Worm (Caenorhabditis elegans): ENCODE results near the gene ZK637.15.

The ZK637.15 gene

DNA sequence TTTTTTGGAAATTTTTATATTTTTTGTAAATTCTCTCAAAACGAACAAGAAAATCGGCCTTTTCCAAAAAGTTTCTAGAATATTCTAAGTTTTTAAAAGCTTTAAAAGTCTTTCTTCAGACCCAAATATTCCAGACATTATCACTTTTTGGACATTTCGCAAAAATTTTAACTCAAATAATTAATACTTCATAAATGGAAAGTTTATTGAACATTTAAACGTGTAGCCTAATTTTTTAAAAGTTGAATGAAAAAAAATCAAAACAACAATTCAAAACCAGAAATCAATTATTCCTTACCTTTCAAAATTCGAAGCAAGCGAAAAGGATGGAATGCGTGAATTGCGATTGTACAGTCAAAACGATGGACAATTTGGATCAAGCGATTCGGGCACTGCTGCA lies at the start of gene ZK637.15:
TSS of gene ZK637.15 (plus strand) at position 301 of the 400 bp plus-strand sequence.
- no peak for TF ChIP-seq lsy-2 (tag; optimal IDR thresholded peaks at IDR 0.05)
- TF ChIP-seq bed-3 (GFP tag; optimal IDR thresholded peaks at IDR 0.05) = no peak
- TF ChIP-seq ceh-43 (GFP tag; optimal IDR thresholded peaks at IDR 0.05) = no peak
- TF ChIP-seq ces-1 (GFP tag; optimal IDR thresholded peaks at IDR 0.05) = no peak
- TF ChIP-seq zip-8 (tag; optimal IDR thresholded peaks at IDR 0.05) = no peak
- no peak for TF ChIP-seq mls-2 (tag; optimal IDR thresholded peaks at IDR 0.05)
- no peak for TF ChIP-seq unc-62 (GFP tag; optimal IDR thresholded peaks at IDR 0.05)
- no peak for TF ChIP-seq cnd-1 (tag; optimal IDR thresholded peaks at IDR 0.05)
- no peak for TF ChIP-seq nhr-76 (tag; optimal IDR thresholded peaks at IDR 0.05)
- TF ChIP-seq lin-32 (GFP tag; optimal IDR thresholded peaks at IDR 0.05) = no peak
- no peak for TF ChIP-seq ztf-11 (tag; optimal IDR thresholded peaks at IDR 0.05)
- no peak for TF ChIP-seq flh-1 (GFP tag; optimal IDR thresholded peaks at IDR 0.05)
- no peak for TF ChIP-seq nhr-2 (tag; optimal IDR thresholded peaks at IDR 0.05)
- TF ChIP-seq mab-5 (tag; optimal IDR thresholded peaks at IDR 0.05) = no peak
- TF ChIP-seq sem-2 (GFP tag; optimal IDR thresholded peaks at IDR 0.05) = no peak

DNA sequence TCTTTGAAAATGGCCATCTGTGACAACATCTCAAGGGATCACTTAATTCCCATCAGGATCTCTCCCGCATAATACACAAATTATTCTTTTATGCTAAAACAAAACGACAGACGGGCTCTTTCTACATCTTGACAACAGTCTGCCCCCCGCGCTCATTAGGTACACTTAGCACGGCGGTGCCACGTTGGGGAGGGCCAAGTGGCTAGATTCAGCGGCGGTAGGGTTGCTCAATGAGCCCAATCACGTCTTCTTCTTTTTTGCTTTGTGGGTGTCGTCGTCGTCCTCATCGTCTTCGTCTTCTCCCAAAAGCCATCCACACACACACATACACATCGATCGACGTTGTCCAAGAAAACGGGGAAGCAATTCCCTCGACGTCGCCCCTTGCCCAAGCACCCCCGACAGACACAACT lies 46.8 kb upstream of the ZK637.15 start:
- no peak for TF ChIP-seq elt-3 (tag; optimal IDR thresholded peaks at IDR 0.05)
- peak; percentile 55 for TF ChIP-seq ham-2 (GFP tag; optimal IDR thresholded peaks at IDR 0.05)
- no peak for TF ChIP-seq nhr-28 (tag; optimal IDR thresholded peaks at IDR 0.05)
- peak; percentile 85 for TF ChIP-seq cnd-1 (tag; optimal IDR thresholded peaks at IDR 0.05)
- no peak for TF ChIP-seq drap-1 (GFP tag; optimal IDR thresholded peaks at IDR 0.05)
- TF ChIP-seq ceh-39 (tag; optimal IDR thresholded peaks at IDR 0.05) = no peak
- no peak for TF ChIP-seq unc-39 (tag; optimal IDR thresholded peaks at IDR 0.05)
- TF ChIP-seq mls-2 (tag; optimal IDR thresholded peaks at IDR 0.05) = peak; percentile 68
- no peak for TF ChIP-seq sptf-1 (tag; optimal IDR thresholded peaks at IDR 0.05)
- TF ChIP-seq lin-13 (tag; optimal IDR thresholded peaks at IDR 0.05) = peak; percentile 26
- TF ChIP-seq unc-62 (GFP tag; optimal IDR thresholded peaks at IDR 0.05) = peak; percentile 14
- TF ChIP-seq ces-1 (GFP tag; optimal IDR thresholded peaks at IDR 0.05) = peak; percentile 87
- TF ChIP-seq nhr-76 (tag; optimal IDR thresholded peaks at IDR 0.05) = no peak

- TF ChIP-seq pha-4 (tag; optimal IDR thresholded peaks at IDR 0.05) = peak; percentile 20
- peak; percentile 60 for TF ChIP-seq sptf-1 (tag; optimal IDR thresholded peaks at IDR 0.05)
- TF ChIP-seq ham-2 (GFP tag; optimal IDR thresholded peaks at IDR 0.05) = no peak
- TF ChIP-seq blmp-1 (tag; optimal IDR thresholded peaks at IDR 0.05) = no peak
- peak; percentile 78 for TF ChIP-seq cnd-1 (tag; optimal IDR thresholded peaks at IDR 0.05)
- peak; percentile 23 for TF ChIP-seq ces-1 (GFP tag; optimal IDR thresholded peaks at IDR 0.05)
- peak; percentile 33 for TF ChIP-seq lsy-2 (tag; optimal IDR thresholded peaks at IDR 0.05)
- TF ChIP-seq nhr-2 (tag; optimal IDR thresholded peaks at IDR 0.05) = peak; percentile 21
- TF ChIP-seq flh-1 (GFP tag; optimal IDR thresholded peaks at IDR 0.05) = peak; percentile 34
- peak; percentile 42 for TF ChIP-seq ceh-39 (tag; optimal IDR thresholded peaks at IDR 0.05)
- no peak for TF ChIP-seq zip-8 (tag; optimal IDR thresholded peaks at IDR 0.05)
- TF ChIP-seq hlh-1 (tag; optimal IDR thresholded peaks at IDR 0.05) = peak; percentile 69
- peak; percentile 19 for TF ChIP-seq nhr-237 (tag; optimal IDR thresholded peaks at IDR 0.05)
- no peak for TF ChIP-seq elt-1 (tag; optimal IDR thresholded peaks at IDR 0.05; ENCODE audit: borderline replicate concordance, insufficient read depth)
- no peak for TF ChIP-seq mab-5 (tag; optimal IDR thresholded peaks at IDR 0.05)
- TF ChIP-seq ceh-43 (GFP tag; optimal IDR thresholded peaks at IDR 0.05) = peak; percentile 23
- TF ChIP-seq ceh-83 (GFP tag; optimal IDR thresholded peaks at IDR 0.05) = no peak
- peak; percentile 22 for TF ChIP-seq unc-39 (tag; optimal IDR thresholded peaks at IDR 0.05)
- peak; percentile 87 for TF ChIP-seq mep-1 (tag; optimal IDR thresholded peaks at IDR 0.05)
- peak; percentile 85 for TF ChIP-seq lin-32 (GFP tag; optimal IDR thresholded peaks at IDR 0.05)
- TF ChIP-seq nhr-28 (tag; optimal IDR thresholded peaks at IDR 0.05) = no peak
- TF ChIP-seq unc-120 (tag; optimal IDR thresholded peaks at IDR 0.05; ENCODE audit: poor library complexity, severe bottlenecking) = peak; percentile 100
- peak; percentile 67 for TF ChIP-seq nhr-12 (tag; optimal IDR thresholded peaks at IDR 0.05)
- peak; percentile 85 for TF ChIP-seq mls-2 (tag; optimal IDR thresholded peaks at IDR 0.05)
- no peak for TF ChIP-seq bed-3 (GFP tag; optimal IDR thresholded peaks at IDR 0.05)
- TF ChIP-seq unc-62 (GFP tag; optimal IDR thresholded peaks at IDR 0.05) = peak; percentile 91
- peak; percentile 71 for TF ChIP-seq tbx-8 (GFP tag; optimal IDR thresholded peaks at IDR 0.05)
- TF ChIP-seq nhr-76 (tag; optimal IDR thresholded peaks at IDR 0.05) = no peak
- peak; percentile 2 for TF ChIP-seq lin-13 (tag; optimal IDR thresholded peaks at IDR 0.05)
- peak; percentile 57 for TF ChIP-seq ztf-11 (tag; optimal IDR thresholded peaks at IDR 0.05)
- TF ChIP-seq drap-1 (GFP tag; optimal IDR thresholded peaks at IDR 0.05) = peak; percentile 74
- TF ChIP-seq snpc-4 (tag; optimal IDR thresholded peaks at IDR 0.05) = no peak
- TF ChIP-seq sem-2 (GFP tag; optimal IDR thresholded peaks at IDR 0.05) = no peak
- TF ChIP-seq M03D4.4 (tag; optimal IDR thresholded peaks at IDR 0.05) = peak; percentile 60
- no peak for TF ChIP-seq elt-3 (tag; optimal IDR thresholded peaks at IDR 0.05)
Observed at ce11 chrIII:8873990-8874668, 45.8 kb upstream of the ZK637.15 start.
